Worm (Caenorhabditis elegans): Measurements from ENCODE around the gene lbp-8.

DNA sequence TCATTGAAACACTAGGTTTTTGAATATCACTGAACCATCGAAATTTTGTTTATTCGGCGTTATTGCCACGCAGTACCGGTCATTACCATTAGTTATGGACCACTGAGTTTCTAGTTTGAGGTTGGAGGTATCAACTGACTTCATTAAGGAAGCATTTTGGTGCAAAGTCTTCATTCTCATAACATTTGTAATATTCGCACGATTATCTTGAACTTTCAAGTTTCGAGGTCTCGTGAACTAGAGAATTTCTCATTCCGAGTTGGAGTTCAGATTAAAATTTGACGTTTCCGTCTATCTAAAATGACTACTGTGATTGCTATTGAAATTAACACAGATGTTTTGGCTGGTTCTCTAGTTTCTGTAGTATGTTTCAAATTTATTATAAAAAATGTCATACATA is 30.2 kb downstream of the lbp-8 start, which contains the start of gene srx-42:
- no peak for TF ChIP-seq flt-1 (GFP tag; IDR thresholded peaks at IDR 0.05)
- no peak for TF ChIP-seq med-1 (GFP tag; optimal IDR thresholded peaks at IDR 0.05; ENCODE audit: insufficient read depth)
